Worm (Caenorhabditis elegans) whole organism, L4 larva: ENCODE results near the gene sra-33.

ENCODE experiments used
- Y105C5A.15 ChIP-seq: fragments of 200-800 bp; sonication (Bioruptor generic); IDR thresholded peaks from 2 replicates; pipeline ENCODE4 v1.3.6; 2022; ENCODE audit warnings: missing genetic modification characterization, missing compliant biosample characterization
- aha-1 ChIP-seq: fragments of 150-350 bp; peaks from one replicate; lab custom pipeline; 2014; ENCODE audit warnings: missing biosample characterization, missing genetic modification characterization
- ama-1 ChIP-seq: fragments of 150-350 bp; optimal IDR thresholded peaks from 2 replicates; lab custom pipeline; 2014; ENCODE audit warnings: inconsistent platforms, mixed read lengths
- ceh-28 ChIP-seq: fragments of 150-350 bp; optimal IDR thresholded peaks from 2 replicates; lab custom pipeline; 2014; ENCODE audit warnings: missing biosample characterization, missing genetic modification reagents, missing genetic modification characterization
- lin-13 ChIP-seq: fragments of 150-350 bp; optimal IDR thresholded peaks from 2 replicates; lab custom pipeline; 2014; ENCODE audit warnings: missing biosample characterization, missing genetic modification reagents, missing genetic modification characterization
- nhr-28 ChIP-seq: fragments of 150-350 bp; optimal IDR thresholded peaks from 2 replicates; lab custom pipeline; 2014; ENCODE audit warnings: missing biosample characterization, missing genetic modification characterization
- pha-4 ChIP-seq, 2 experiments: fragments of 150-350 bp in 1 of 2; fragments of 200-800 bp in 1 of 2; sonication (Bioruptor generic) in 1 of 2; IDR thresholded peaks in 1 of 2; optimal IDR thresholded peaks in 1 of 2; 2 replicates each; pipeline versions ENCODE4 v1.3.6 to Lab custom; 2014 to 2022; ENCODE audit warnings: missing genetic modification characterization in 2 of 2, missing genetic modification reagents in 2 of 2, missing biosample characterization in 1 of 2, missing compliant biosample characterization in 1 of 2
- skn-1 ChIP-seq: fragments of 150-350 bp; optimal IDR thresholded peaks from 2 replicates; lab custom pipeline; 2014; ENCODE audit warnings: missing biosample characterization, missing genetic modification characterization
- zag-1 ChIP-seq: fragments of 150-350 bp; optimal IDR thresholded peaks from 2 replicates; lab custom pipeline; 2014; ENCODE audit warnings: missing biosample characterization, missing genetic modification characterization
- ztf-11 ChIP-seq: fragments of 150-350 bp; optimal IDR thresholded peaks from 2 replicates; lab custom pipeline; 2014; ENCODE audit warnings: missing biosample characterization, missing genetic modification characterization

- TF ChIP-seq pha-4 (GFP tag; IDR thresholded peaks at IDR 0.05; lab: Robert Waterston, UW) (no peak), pha-4 (tag; optimal IDR thresholded peaks at IDR 0.05; lab: Kevin White, UChicago) (no peak), aha-1 (tag; lab: Kevin White, UChicago) (no peak), ztf-11 (tag; lab: Kevin White, UChicago) (no peak), ceh-28 (tag; lab: Kevin White, UChicago) (no peak), skn-1 (tag; lab: Kevin White, UChicago) (no peak), ama-1 (no peak), lin-13 (GFP tag; lab: Kevin White, UChicago) (no peak), Y105C5A.15 (GFP tag; lab: Robert Waterston, UW) (no peak), nhr-28 (tag; lab: Kevin White, UChicago) (no peak), zag-1 (tag; lab: Kevin White, UChicago) (no peak)
Observed at ce11 chrII:4571868-4572267, 34.8 kb upstream of the sra-33 start, which contains the start of gene vab-1.
